Fruit fly (Drosophila melanogaster) Kc167 (cell line): ENCODE measurements around the gene stas.

Experiments used
- Myc ChIP-seq: fragments of >200 bp; optimal IDR thresholded peaks from 2 replicates; lab custom pipeline; 2017; ENCODE audit warnings: missing external identifiers
- Sin3A ChIP-seq: fragments of >200 bp; optimal IDR thresholded peaks from 2 replicates; lab custom pipeline; 2018; ENCODE audit warnings: missing external identifiers
- h ChIP-seq: fragments of >200 bp; optimal IDR thresholded peaks from 3 replicates; lab custom pipeline; 2018; ENCODE audit warnings: missing external identifiers
- insv ChIP-seq: fragments of >200 bp; optimal IDR thresholded peaks from 3 replicates; lab custom pipeline; 2018; ENCODE audit warnings: missing external identifiers
- psq ChIP-seq: fragments of >200 bp; optimal IDR thresholded peaks from 2 replicates; lab custom pipeline; 2017; ENCODE audit warnings: missing external identifiers
- ttk ChIP-seq: sonication (Bioruptor generic); optimal IDR thresholded peaks from 2 replicates; lab custom pipeline; 2017; ENCODE audit warnings: missing external identifiers

The stas gene

DNA sequence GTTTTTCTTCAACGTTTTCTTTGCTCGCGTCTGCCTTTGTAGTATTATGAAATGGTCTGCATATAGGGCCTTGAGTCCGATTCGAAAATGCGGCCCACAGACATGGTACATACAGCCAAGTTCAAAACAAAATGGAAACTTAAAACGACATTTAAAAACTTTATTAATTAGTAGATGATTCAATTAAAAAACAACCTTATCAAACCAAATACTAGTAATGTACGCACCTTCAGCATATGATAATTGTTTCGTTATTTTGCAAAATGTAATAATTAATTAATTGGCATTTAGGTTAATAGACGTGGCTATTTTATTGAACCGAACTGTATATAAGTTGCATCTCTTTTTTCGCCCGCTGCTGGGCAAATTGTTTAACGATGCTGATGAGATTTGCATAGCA lies 33.0 kb downstream of the stas start:
- TF ChIP-seq insv (lab: Kevin White, UChicago), result no peak
- TF ChIP-seq psq (lab: Kevin White, UChicago), result no peak

DNA sequence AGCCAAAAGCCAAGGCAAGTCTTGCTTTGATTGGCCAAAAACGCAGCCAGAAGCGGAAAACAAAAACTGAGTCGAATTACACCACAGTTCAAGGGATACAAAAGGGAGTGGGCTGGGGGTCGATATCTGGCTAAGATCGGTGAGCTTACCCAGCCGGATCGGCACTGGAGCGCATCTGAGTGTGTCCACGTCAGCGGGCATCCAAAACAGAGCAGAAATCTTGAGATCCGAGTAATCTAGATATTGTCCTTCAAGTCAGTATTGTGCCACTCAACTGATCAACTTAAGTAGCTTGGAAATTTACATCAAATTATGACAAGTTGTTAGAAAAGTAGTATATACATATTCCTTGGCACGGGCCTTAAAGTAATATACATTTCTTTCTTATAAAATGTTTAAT lies 39.1 kb downstream of the stas start, which contains the start of gene CG12992:
Gene CG12992, plus strand, starts transcription at position 301 of the 400 bp plus-strand sequence.
- TF ChIP-seq Myc (lab: Kevin White, UChicago), result no peak
- TF ChIP-seq Sin3A (lab: Kevin White, UChicago), result no peak
- no peak for TF ChIP-seq psq (lab: Kevin White, UChicago)
- TF ChIP-seq insv (lab: Kevin White, UChicago), result no peak
- TF ChIP-seq h (lab: Kevin White, UChicago), result no peak
- no peak for TF ChIP-seq ttk (lab: Kevin White, UChicago)

DNA sequence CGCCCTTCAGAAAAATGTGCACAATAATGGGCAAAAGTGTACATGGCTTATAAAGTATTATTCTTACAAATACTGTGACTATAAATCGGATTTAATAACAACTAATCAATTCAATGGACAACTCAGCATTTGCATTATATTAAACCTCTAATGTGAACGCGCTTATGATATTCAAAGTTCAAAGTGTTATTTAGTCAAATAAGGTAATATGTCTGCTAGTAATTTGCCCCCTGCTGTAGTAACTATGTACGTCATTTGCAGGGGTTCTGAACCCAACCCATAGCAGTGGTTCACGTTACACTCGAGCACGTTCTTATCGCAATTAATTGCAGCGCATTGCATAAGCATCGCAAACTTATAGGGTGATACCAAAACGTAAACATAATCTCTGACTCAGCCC lies 39.6 kb downstream of the stas start:
- TF ChIP-seq Sin3A (lab: Kevin White, UChicago) (no peak), h (lab: Kevin White, UChicago) (no peak), psq (lab: Kevin White, UChicago) (no peak), ttk (lab: Kevin White, UChicago) (no peak), insv (lab: Kevin White, UChicago) (no peak), Myc (lab: Kevin White, UChicago) (no peak)

DNA sequence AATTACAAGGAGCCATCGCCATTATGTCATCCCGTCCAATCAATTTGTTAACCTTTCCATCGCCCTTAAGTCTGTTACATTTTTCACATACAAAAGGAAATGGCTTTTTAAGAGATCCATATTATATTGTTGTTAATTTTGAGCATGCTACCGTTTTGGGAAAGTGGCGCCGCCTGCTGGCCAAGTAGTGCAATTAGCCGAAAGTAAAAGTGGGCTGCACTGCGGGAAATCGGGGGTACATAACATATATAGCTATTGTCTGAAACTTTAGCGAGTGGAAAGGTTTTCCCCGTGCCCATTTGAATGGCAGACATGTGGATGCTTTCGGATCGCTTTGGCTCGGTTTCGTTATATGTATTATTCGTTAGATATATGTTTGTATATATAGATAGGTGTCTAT lies 41.8 kb downstream of the stas start:
- no peak for TF ChIP-seq psq (lab: Kevin White, UChicago)
- no peak for TF ChIP-seq ttk (lab: Kevin White, UChicago)
- no peak for TF ChIP-seq Sin3A (lab: Kevin White, UChicago)
- no peak for TF ChIP-seq insv (lab: Kevin White, UChicago)
- TF ChIP-seq h (lab: Kevin White, UChicago), result no peak
- no peak for TF ChIP-seq Myc (lab: Kevin White, UChicago)

DNA sequence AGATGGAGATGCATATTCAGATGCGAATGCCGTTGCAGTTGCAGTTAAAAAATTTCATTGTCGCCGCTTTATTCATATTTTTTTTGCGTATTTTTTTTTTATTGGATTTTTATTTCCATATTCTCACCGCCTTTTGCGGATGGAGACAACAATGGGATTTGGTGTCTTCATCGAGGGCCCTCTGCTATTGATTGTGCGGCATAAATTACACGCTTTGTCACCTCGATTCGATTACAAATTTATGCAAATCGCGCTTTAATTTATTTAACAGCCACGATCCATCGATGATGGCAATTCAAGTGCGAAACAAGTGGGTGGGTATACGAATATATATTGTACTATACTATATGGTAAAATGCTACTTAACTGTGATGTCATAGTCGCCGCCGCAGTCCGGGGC lies 44.0 kb downstream of the stas start:
- TF ChIP-seq psq (lab: Kevin White, UChicago), result no peak
- no peak for TF ChIP-seq ttk (lab: Kevin White, UChicago)
- no peak for TF ChIP-seq Myc (lab: Kevin White, UChicago)

DNA sequence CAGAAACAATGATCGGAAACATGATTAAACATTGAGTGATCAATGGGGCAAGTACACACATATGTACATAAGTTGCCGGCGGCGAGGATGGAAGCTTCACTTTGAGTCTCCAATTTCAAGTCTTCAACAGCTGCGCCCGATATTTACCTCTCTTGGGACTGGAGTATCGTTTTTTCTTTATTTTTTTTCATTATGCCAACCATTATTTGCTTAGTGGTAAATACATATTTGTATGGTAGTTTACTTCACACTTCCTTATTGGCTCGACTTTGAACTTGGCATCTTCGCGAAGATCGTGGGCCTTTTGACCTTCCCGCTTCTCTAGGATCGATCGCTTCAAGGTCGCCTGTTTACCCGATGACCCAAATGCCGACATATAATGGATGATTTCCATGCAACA lies 45.0 kb downstream of the stas start:
- TF ChIP-seq h (lab: Kevin White, UChicago) (no peak), psq (lab: Kevin White, UChicago) (no peak), Sin3A (lab: Kevin White, UChicago) (no peak), insv (lab: Kevin White, UChicago) (no peak), Myc (lab: Kevin White, UChicago) (no peak), ttk (lab: Kevin White, UChicago) (no peak)

DNA sequence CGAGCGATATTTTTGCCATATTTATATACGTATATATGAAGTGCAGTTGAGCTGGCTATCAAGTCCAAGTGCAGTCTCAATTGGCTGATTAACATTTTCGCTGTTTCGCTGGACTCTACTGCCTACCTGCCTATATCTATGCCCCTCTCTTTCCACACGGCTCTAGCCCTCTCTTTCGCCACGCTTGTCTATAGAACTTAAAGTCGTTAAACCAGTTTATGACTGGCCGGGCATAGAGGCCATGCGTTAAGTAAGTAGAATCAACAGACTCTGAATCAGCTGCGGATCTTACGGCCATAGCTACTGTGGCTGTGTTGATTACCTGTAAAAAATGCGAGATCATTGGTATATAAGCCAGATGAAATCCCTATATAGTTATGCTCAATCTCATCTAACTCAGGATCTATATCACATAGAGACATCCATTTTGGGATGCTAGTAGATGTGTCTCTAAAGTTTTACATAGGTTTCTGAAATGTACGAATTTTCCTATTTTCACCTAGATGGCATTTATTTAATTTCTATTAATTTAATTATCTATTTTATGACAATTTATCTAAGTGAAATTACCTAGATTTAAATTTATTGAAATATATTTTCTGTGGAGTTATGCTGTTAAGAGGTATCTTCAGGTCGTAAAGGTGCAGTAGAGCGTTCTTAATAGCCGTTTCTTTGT lies 46.0 kb downstream of the stas start:
- TF ChIP-seq Sin3A (lab: Kevin White, UChicago) (no peak), insv (lab: Kevin White, UChicago) (no peak), ttk (lab: Kevin White, UChicago) (no peak), psq (lab: Kevin White, UChicago) (no peak), h (lab: Kevin White, UChicago) (no peak), Myc (lab: Kevin White, UChicago) (no peak)

DNA sequence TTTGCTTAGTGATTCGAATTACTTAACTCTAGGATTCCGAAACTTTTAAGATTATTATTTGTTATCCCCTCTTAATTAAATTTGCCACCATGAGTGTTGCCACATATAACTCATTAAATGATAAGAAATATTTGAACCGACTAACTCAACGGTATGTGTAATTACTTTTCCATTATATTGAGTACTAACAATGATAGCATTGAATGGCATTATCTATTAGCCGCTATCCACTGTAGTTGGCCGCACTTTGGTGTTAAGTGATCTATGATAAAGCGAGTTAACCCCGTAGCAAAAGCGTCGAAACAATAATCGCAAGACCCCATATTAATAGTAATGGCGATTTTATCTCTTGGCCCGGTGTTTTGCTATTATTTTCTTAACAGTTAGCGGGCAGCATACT lies 46.7 kb downstream of the stas start:
- TF ChIP-seq psq (lab: Kevin White, UChicago), result no peak
- TF ChIP-seq ttk (lab: Kevin White, UChicago), result no peak
- no peak for TF ChIP-seq h (lab: Kevin White, UChicago)
- no peak for TF ChIP-seq Sin3A (lab: Kevin White, UChicago)

DNA sequence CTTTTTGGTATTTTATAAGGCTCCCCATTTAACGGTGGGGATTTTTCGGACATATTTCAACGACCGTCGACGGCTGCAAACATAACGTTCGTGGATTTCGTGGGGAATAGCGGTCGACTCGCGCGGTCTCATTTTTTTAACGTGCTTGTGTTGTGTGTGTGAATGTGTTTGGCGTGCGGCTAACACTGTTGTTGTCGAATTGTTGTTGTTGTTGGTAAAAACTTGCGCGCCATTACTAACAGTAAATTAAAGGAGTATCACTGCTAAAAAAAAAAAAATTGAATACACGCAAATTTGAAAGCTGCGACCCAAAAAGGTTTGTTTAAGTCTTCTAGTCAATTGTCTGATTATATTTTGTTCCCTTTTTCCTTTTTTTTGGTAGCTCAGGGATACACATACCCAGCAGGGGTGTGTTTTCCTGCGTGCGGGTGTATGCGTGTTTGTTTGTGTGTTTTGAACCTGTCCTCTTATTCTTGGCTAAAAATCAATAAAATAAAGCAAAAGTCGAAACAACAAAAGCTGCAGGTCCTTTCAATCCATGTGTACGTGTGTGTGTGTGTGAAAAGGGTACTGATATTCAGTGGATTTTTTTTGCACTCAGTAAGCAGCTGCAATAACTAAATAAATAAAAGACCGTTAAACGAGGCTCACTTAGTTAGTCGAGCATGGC lies 47.8 kb downstream of the stas start, which contains the start of gene CG12991:
Gene CG12991, plus strand, starts transcription at position 80 of the 670 bp plus-strand sequence.
- no peak for TF ChIP-seq Myc (lab: Kevin White, UChicago)
- no peak for TF ChIP-seq psq (lab: Kevin White, UChicago)
- no peak for TF ChIP-seq Sin3A (lab: Kevin White, UChicago)

DNA sequence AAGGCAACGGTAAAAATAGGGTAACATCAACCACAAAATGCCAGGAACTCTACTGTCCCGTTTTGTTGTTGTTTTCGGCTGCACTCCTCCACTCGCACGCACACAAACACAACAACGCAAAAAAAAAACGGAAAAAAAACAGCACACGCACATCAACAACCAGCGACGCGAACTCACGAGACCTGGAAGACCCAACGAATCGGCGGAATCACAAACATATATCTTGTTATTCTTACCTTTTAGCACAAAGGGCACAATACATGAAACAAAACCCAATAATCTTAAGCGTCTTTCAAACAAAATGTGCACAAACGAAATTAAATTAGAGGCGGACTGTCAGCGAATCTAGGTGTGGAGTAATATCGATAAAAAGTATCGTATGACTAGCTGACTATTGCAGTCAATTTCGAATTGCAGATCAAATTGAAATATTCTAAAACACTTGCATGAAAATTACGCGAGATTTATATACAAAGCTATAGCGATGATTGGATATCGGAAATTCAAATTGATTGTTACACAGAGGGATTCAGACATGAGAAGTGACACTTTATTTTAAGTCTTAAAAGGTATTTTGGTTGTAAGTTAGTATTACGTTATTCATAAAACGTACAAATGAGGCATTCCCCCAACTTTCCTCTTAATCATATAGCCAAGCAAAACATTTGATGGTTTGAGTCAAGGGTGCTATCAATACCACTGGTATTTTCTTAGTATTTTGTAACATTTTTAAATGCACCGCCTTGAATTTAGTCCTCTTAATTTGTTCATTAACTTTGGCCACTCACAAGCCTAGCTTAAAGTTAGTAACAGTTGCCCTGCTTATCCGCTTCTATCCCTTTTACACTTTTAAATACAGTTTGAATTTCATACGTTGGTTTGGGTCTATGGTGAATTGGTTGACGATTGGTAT lies 48.6 kb downstream of the stas start, which contains the start of gene Ankle2:
Gene Ankle2, minus strand, starts transcription at position 361 of the 913 bp plus-strand sequence.
- peak; percentile 72 for TF ChIP-seq Sin3A (lab: Kevin White, UChicago)
- TF ChIP-seq insv (lab: Kevin White, UChicago), result no peak

DNA sequence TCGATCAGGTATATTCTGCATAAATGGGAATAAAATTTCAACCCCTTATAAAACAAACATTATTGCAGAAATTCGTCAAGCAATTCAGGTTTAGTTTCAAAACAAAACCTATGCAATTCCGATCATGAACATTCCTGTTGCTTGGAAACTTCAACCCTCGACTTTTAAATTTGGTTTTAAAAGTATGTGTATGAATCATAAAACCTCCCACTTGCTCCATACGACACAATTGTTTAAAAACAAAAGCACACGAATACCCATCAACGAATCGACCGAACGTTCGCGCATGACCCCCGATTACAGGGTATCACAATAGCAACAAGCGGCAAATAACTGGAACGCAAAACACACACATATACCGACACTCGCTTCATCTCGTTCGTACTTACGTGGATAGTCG lies 49.6 kb downstream of the stas start:
- no peak for TF ChIP-seq Sin3A (lab: Kevin White, UChicago)
- no peak for TF ChIP-seq h (lab: Kevin White, UChicago)
- TF ChIP-seq insv (lab: Kevin White, UChicago), result no peak
- TF ChIP-seq ttk (lab: Kevin White, UChicago), result no peak
- no peak for TF ChIP-seq psq (lab: Kevin White, UChicago)
- TF ChIP-seq Myc (lab: Kevin White, UChicago), result no peak
